Worm (Caenorhabditis elegans) whole organism, L4 larva: Measurements from ENCODE around the gene D2089.8.

Experiments used
- mdt-29 ChIP-seq: fragments of 200-800 bp; sonication (Bioruptor generic); IDR thresholded peaks from 2 replicates; pipeline ENCODE4 v1.3.6; 2022; ENCODE audit warnings: missing genetic modification reagents, missing genetic modification characterization, missing compliant biosample characterization
- nhr-77 ChIP-seq: fragments of 150-350 bp; optimal IDR thresholded peaks from 2 replicates; lab custom pipeline; 2014; ENCODE audit warnings: missing biosample characterization, missing genetic modification characterization
- pha-4 ChIP-seq, 2 experiments: fragments of 150-350 bp in 1 of 2; fragments of 200-800 bp in 1 of 2; sonication (Bioruptor generic) in 1 of 2; IDR thresholded peaks in 1 of 2; optimal IDR thresholded peaks in 1 of 2; 2 replicates each; pipeline versions ENCODE4 v1.3.6 to Lab custom; 2014 to 2022; ENCODE audit warnings: missing genetic modification characterization in 2 of 2, missing genetic modification reagents in 2 of 2, missing biosample characterization in 1 of 2, missing compliant biosample characterization in 1 of 2
- ztf-11 ChIP-seq: fragments of 150-350 bp; optimal IDR thresholded peaks from 2 replicates; lab custom pipeline; 2014; ENCODE audit warnings: missing biosample characterization, missing genetic modification characterization

DNA sequence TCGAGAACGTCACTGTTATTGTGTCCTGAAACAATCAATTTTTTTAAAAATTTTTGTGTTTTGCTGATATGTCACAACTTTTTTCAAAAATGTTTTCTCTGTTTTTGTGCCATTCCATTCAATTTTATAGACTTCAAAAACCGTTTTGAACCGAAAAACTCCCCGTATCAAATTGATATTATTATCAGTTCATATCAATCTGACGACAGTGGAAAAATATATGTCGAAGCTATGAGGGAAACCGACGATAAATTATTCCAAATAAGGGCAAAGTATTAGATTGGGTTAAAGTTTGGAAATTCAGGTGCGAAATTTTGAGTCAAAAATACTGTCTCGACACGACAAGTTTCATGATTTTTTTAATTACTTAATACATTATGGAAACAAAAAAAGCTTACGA, 6.2 kb downstream of the D2089.8 start:
- TF ChIP-seq pha-4 (GFP tag; IDR thresholded peaks at IDR 0.05; lab: Robert Waterston, UW) (no peak), pha-4 (tag; optimal IDR thresholded peaks at IDR 0.05; lab: Kevin White, UChicago) (no peak), nhr-77 (tag; lab: Kevin White, UChicago) (no peak), ztf-11 (tag; lab: Kevin White, UChicago) (no peak), mdt-29 (GFP tag; lab: Robert Waterston, UW) (no peak)
